Worm (Caenorhabditis elegans): ENCODE measurements around the gene K09C6.9.

DNA sequence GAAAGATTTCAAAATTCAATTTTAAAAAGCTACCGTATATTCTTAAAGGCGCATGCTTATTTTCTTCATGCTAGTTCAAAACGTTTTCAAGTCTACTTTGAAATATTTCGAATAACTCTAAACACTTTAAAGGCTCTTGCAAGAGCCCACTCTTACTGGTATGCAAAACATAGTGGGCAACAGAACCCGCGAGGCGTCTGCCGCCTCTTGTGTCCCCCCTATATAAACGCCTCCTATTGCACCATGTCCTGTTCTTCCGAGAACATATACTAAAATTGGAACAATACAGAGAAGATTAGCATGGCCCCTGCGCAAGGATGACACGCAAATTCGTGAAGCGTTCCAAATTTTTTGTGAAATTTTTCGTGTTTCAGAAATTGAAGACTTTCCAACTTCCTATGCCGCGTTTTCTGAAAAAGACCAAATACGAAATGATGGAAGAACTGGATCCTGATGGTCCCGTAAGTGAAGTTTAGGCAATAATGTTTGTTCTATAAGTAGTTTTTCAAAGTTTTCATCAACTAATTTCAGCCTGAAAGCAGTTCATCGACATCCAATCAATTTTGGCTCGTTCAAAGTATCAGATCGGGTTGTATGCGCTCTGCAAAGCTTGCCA is 4.1 kb upstream of the K09C6.9 start:
- TF ChIP-seq him-1 (tag; optimal IDR thresholded peaks at IDR 0.05) (no peak), W03F9.2 (tag; optimal IDR thresholded peaks at IDR 0.05) (no peak), dao-5 (tag; optimal IDR thresholded peaks at IDR 0.05) (no peak)

Measured in whole organism, L4/young adult.